Worm (Caenorhabditis elegans) whole organism, midembryonic: ENCODE results near the gene T13F3.8.

Experiments
- T22C8.4 ChIP-seq: fragments of 200-800 bp; sonication (Bioruptor generic); IDR thresholded peaks from 2 replicates; pipeline ENCODE4 v1.3.6; 2022; ENCODE audit warnings: missing genetic modification characterization, missing compliant biosample characterization
- flt-1 ChIP-seq: fragments of 200-800 bp; sonication (Bioruptor generic); IDR thresholded peaks from 2 replicates; pipeline ENCODE4 v1.3.6; 2022; ENCODE audit warnings: missing genetic modification characterization, missing compliant biosample characterization
- med-1 ChIP-seq: sonication (generic microtip); optimal IDR thresholded peaks from 2 replicates; lab custom pipeline; 2017; ENCODE audit warnings: missing genetic modification characterization, mild to moderate bottlenecking, missing compliant biosample characterization, antibody characterized with exemption, missing genetic modification reagents; ENCODE audit not compliant: insufficient read depth
- tab-1 ChIP-seq: fragments of 200-800 bp; sonication (Bioruptor generic); IDR thresholded peaks from 2 replicates; pipeline ENCODE4 v1.3.6; 2022; ENCODE audit warnings: missing genetic modification characterization, missing compliant biosample characterization
- ztf-23 ChIP-seq: fragments of 200-800 bp; sonication (Bioruptor generic); IDR thresholded peaks from 2 replicates; pipeline ENCODE4 v1.3.6; 2022; ENCODE audit warnings: missing genetic modification reagents, missing genetic modification characterization, missing compliant biosample characterization
- ztf-29 ChIP-seq: fragments of 200-800 bp; sonication (Bioruptor generic); IDR thresholded peaks from 2 replicates; pipeline ENCODE4 v1.3.6; 2022; ENCODE audit warnings: missing genetic modification reagents, missing genetic modification characterization, missing compliant biosample characterization

DNA sequence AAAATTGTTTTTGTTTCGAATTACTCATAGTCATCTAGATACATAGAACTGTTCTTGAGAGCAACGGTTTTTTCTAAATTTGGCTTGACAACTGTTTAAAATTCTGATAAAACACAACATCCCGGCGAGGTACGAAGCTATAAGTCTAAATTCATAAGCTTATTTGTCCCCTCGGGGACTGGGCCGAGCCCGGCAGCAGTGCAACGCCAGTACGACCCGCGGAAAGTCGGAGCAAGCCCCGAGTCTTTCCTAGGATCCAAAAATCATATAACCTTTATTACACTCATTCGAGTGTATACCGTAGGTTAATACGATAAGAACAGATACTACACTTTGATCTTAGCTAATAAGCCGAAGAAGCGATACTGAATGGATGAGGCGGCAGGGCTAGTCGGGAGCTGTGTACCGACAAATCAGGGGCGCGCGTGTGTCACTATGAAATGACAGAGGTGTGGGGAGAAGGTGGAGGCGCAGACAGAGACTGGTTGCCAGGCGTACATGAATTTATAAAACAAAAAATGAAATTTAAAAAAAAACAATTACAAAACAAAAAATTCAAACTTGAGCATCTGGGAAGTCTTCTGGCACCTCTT is 44.0 kb upstream of the T13F3.8 start:
- TF ChIP-seq flt-1 (GFP tag; lab: Robert Waterston, UW): no peak
- TF ChIP-seq ztf-29 (GFP tag; lab: Robert Waterston, UW): no peak
- TF ChIP-seq T22C8.4: no peak
- TF ChIP-seq ztf-23: no peak
- TF ChIP-seq tab-1 (GFP tag; lab: Robert Waterston, UW): no peak
- TF ChIP-seq med-1 (GFP tag; lab: Kevin White, UChicago): no peak
